Worm (Caenorhabditis elegans) whole organism, L4 larva: ENCODE results near the gene C07A4.3.

Experiments
- F10B5.3 ChIP-seq: sonication (generic microtip); optimal IDR thresholded peaks from 2 replicates; lab custom pipeline; 2016; ENCODE audit warnings: mild to moderate bottlenecking, missing genetic modification characterization, missing compliant biosample characterization
- F37D6.2 ChIP-seq: sonication (generic microtip); optimal IDR thresholded peaks from 2 replicates; lab custom pipeline; 2016; ENCODE audit warnings: mild to moderate bottlenecking, missing genetic modification characterization, missing compliant biosample characterization
- F44E2.7 ChIP-seq: fragments of 200-800 bp; sonication (Bioruptor generic); IDR thresholded peaks from 2 replicates; pipeline ENCODE4 v2.1.2; 2022; ENCODE audit warnings: missing genetic modification characterization, missing compliant biosample characterization
- F49E8.2 ChIP-seq: sonication (generic microtip); optimal IDR thresholded peaks from 2 replicates; lab custom pipeline; 2016; ENCODE audit warnings: missing compliant biosample characterization, mild to moderate bottlenecking, missing genetic modification characterization, borderline replicate concordance
- T20F7.1 ChIP-seq: fragments of 200-800 bp; sonication (Bioruptor generic); optimal IDR thresholded peaks from 2 replicates; lab custom pipeline; 2018; ENCODE audit warnings: mild to moderate bottlenecking, missing genetic modification characterization, missing compliant biosample characterization
- T26A8.4 ChIP-seq: fragments of 200-800 bp; sonication (Bioruptor generic); IDR thresholded peaks from 2 replicates; pipeline ENCODE4 v1.3.6; 2022; ENCODE audit warnings: missing genetic modification characterization, missing compliant biosample characterization
- Y48G9A.11 ChIP-seq: fragments of 200-800 bp; sonication (Bioruptor generic); IDR thresholded peaks from 2 replicates; pipeline ENCODE4 v1.3.6; 2022; ENCODE audit warnings: missing genetic modification reagents, missing genetic modification characterization, missing compliant biosample characterization
- ZK546.5 ChIP-seq, 2 experiments: sonication (generic microtip); optimal IDR thresholded peaks; 2 replicates each; lab custom pipeline; 2017; ENCODE audit warnings: missing biosample characterization in 2 of 2, missing genetic modification characterization in 2 of 2
- cey-2 ChIP-seq: sonication (generic microtip); optimal IDR thresholded peaks from 3 replicates; lab custom pipeline; 2017; ENCODE audit warnings: missing genetic modification characterization, mild to moderate bottlenecking, missing compliant biosample characterization, antibody characterized with exemption, borderline replicate concordance; ENCODE audit not compliant: insufficient read depth
- dmd-6 ChIP-seq: fragments of 200-800 bp; sonication (Bioruptor generic); IDR thresholded peaks from 2 replicates; pipeline ENCODE4 v1.3.6; 2022; ENCODE audit warnings: missing genetic modification reagents, missing genetic modification characterization, missing compliant biosample characterization
- dpl-1 ChIP-seq: fragments of 150-350 bp; optimal IDR thresholded peaks from 2 replicates; lab custom pipeline; 2014; ENCODE audit warnings: missing biosample characterization, missing genetic modification reagents, missing genetic modification characterization
- duxl-1 ChIP-seq: sonication (generic microtip); optimal IDR thresholded peaks from 2 replicates; lab custom pipeline; 2016; ENCODE audit warnings: mild to moderate bottlenecking, missing genetic modification characterization, moderate library complexity, missing compliant biosample characterization; ENCODE audit not compliant: poor library complexity
- dve-1 ChIP-seq: sonication (generic microtip); optimal IDR thresholded peaks from 2 replicates; lab custom pipeline; 2017; ENCODE audit warnings: antibody characterized with exemption, mild to moderate bottlenecking, missing genetic modification characterization, missing compliant biosample characterization; ENCODE audit not compliant: insufficient read depth
- fos-1 ChIP-seq: fragments of 150-350 bp; optimal IDR thresholded peaks from 2 replicates; lab custom pipeline; 2014; ENCODE audit warnings: missing biosample characterization, missing genetic modification characterization
- hif-1 ChIP-seq, 2 experiments: sonication (generic microtip); optimal IDR thresholded peaks; 2 replicates each; lab custom pipeline; 2016 to 2017; ENCODE audit warnings: missing compliant biosample characterization in 2 of 2, missing genetic modification characterization in 2 of 2, missing genetic modification reagents in 2 of 2, missing genotype in 2 of 2, mild to moderate bottlenecking in 1 of 2
- hlh-11 ChIP-seq: fragments of 200-800 bp; sonication (Bioruptor generic); optimal IDR thresholded peaks from 2 replicates; lab custom pipeline; 2018; ENCODE audit warnings: mild to moderate bottlenecking, missing genetic modification characterization, missing compliant biosample characterization
- hlh-30 ChIP-seq: sonication (generic microtip); optimal IDR thresholded peaks from 2 replicates; lab custom pipeline; 2017; ENCODE audit warnings: antibody characterized with exemption, mild to moderate bottlenecking, missing genetic modification characterization, missing compliant biosample characterization; ENCODE audit not compliant: insufficient read depth
- lin-13 ChIP-seq: fragments of 150-350 bp; optimal IDR thresholded peaks from 2 replicates; lab custom pipeline; 2014; ENCODE audit warnings: missing biosample characterization, missing genetic modification reagents, missing genetic modification characterization
- lin-38 ChIP-seq: fragments of 200-800 bp; sonication (Bioruptor generic); IDR thresholded peaks from 2 replicates; pipeline ENCODE4 v1.3.6; 2022; ENCODE audit warnings: missing genetic modification reagents, missing genetic modification characterization, missing compliant biosample characterization
- lsy-2 ChIP-seq, 2 experiments: fragments of 150-350 bp in 1 of 2; sonication (generic microtip) in 1 of 2; optimal IDR thresholded peaks; 2 replicates each; lab custom pipeline; 2014 to 2017; ENCODE audit warnings: missing biosample characterization in 2 of 2, missing genetic modification characterization in 2 of 2
- madf-9 ChIP-seq: fragments of 200-800 bp; sonication (Bioruptor generic); conservative IDR thresholded peaks from 2 replicates; pipeline ENCODE4 v1.3.6; 2022; ENCODE audit warnings: missing genetic modification reagents, missing genetic modification characterization, missing compliant biosample characterization
- mdl-1 ChIP-seq, 2 experiments: fragments of 150-350 bp in 1 of 2; sonication (generic microtip) in 1 of 2; optimal IDR thresholded peaks; 2 replicates each; lab custom pipeline; 2014 to 2017; ENCODE audit warnings: missing biosample characterization in 2 of 2, missing genetic modification characterization in 2 of 2
- mdt-29 ChIP-seq: fragments of 200-800 bp; sonication (Bioruptor generic); IDR thresholded peaks from 2 replicates; pipeline ENCODE4 v1.3.6; 2022; ENCODE audit warnings: missing genetic modification reagents, missing genetic modification characterization, missing compliant biosample characterization
- mep-1 ChIP-seq: fragments of 150-350 bp; sonication (generic microtip); optimal IDR thresholded peaks from 3 replicates; lab custom pipeline; 2014; ENCODE audit warnings: missing biosample characterization, missing genetic modification characterization
- mxl-2 ChIP-seq: fragments of 200-800 bp; sonication (Bioruptor generic); conservative IDR thresholded peaks from 2 replicates; pipeline ENCODE4 v1.3.6; 2022; ENCODE audit warnings: missing genetic modification reagents, missing genetic modification characterization, missing compliant biosample characterization
- mxl-3 ChIP-seq: fragments of 200-800 bp; sonication (Bioruptor generic); optimal IDR thresholded peaks from 2 replicates; lab custom pipeline; 2018; ENCODE audit warnings: mild to moderate bottlenecking, missing genetic modification characterization, missing compliant biosample characterization
- nhr-11 ChIP-seq: fragments of 150-350 bp; optimal IDR thresholded peaks from 2 replicates; lab custom pipeline; 2014; ENCODE audit warnings: missing biosample characterization, missing genetic modification characterization
- nhr-111 ChIP-seq: fragments of 200-800 bp; sonication (Bioruptor generic); optimal IDR thresholded peaks from 2 replicates; lab custom pipeline; 2018; ENCODE audit warnings: mild to moderate bottlenecking, missing genetic modification characterization, missing compliant biosample characterization
- nhr-28 ChIP-seq: fragments of 150-350 bp; optimal IDR thresholded peaks from 2 replicates; lab custom pipeline; 2014; ENCODE audit warnings: missing biosample characterization, missing genetic modification characterization
- nhr-48 ChIP-seq: sonication (generic microtip); optimal IDR thresholded peaks from 2 replicates; lab custom pipeline; 2016; ENCODE audit warnings: mild to moderate bottlenecking, missing genetic modification characterization, missing compliant biosample characterization
- nhr-76 ChIP-seq: fragments of 150-350 bp; optimal IDR thresholded peaks from 2 replicates; lab custom pipeline; 2014; ENCODE audit warnings: missing biosample characterization, missing genetic modification characterization
- pha-4 ChIP-seq, 2 experiments: fragments of 150-350 bp in 1 of 2; fragments of 200-800 bp in 1 of 2; sonication (Bioruptor generic) in 1 of 2; IDR thresholded peaks in 1 of 2; optimal IDR thresholded peaks in 1 of 2; 2 replicates each; pipeline versions ENCODE4 v1.3.6 to Lab custom; 2014 to 2022; ENCODE audit warnings: missing genetic modification characterization in 2 of 2, missing genetic modification reagents in 2 of 2, missing biosample characterization in 1 of 2, missing compliant biosample characterization in 1 of 2
- php-3 ChIP-seq: fragments of 200-800 bp; sonication (Bioruptor generic); IDR thresholded peaks from 2 replicates; pipeline ENCODE4 v1.3.6; 2022; ENCODE audit warnings: missing genetic modification reagents, missing genetic modification characterization, missing compliant biosample characterization
- pqm-1 ChIP-seq: sonication (generic microtip); optimal IDR thresholded peaks from 2 replicates; lab custom pipeline; 2017; ENCODE audit warnings: missing biosample characterization, missing genetic modification characterization
- rbr-2 ChIP-seq: sonication (generic microtip); optimal IDR thresholded peaks from 2 replicates; lab custom pipeline; 2016; ENCODE audit warnings: missing genotype, missing genetic modification characterization, missing compliant biosample characterization
- snpc-4 ChIP-seq: fragments of 150-350 bp; optimal IDR thresholded peaks from 2 replicates; lab custom pipeline; 2014; ENCODE audit warnings: missing biosample characterization, missing genetic modification characterization
- tra-1 ChIP-seq: fragments of 200-800 bp; sonication (Bioruptor generic); IDR thresholded peaks from 2 replicates; pipeline ENCODE4 v1.3.6; 2022; ENCODE audit warnings: missing genetic modification reagents, missing genetic modification characterization, missing compliant biosample characterization
- unc-62 ChIP-seq, 3 experiments: fragments of 150-350 bp in 1 of 3; sonication (generic microtip); optimal IDR thresholded peaks in 2 of 3; peaks in 1 of 3; 1 replicate in 1 of 3; 2 replicates in 2 of 3; lab custom pipeline; 2014 to 2017; ENCODE audit warnings: missing biosample characterization in 3 of 3, missing genetic modification characterization in 3 of 3, missing genetic modification reagents in 3 of 3, missing genotype in 1 of 3
- vab-7 ChIP-seq: fragments of 200-800 bp; sonication (Bioruptor generic); IDR thresholded peaks from 2 replicates; pipeline ENCODE4 v1.3.6; 2022; ENCODE audit warnings: missing genetic modification reagents, missing genetic modification characterization, missing compliant biosample characterization
- zag-1 ChIP-seq: fragments of 150-350 bp; optimal IDR thresholded peaks from 2 replicates; lab custom pipeline; 2014; ENCODE audit warnings: missing biosample characterization, missing genetic modification characterization
- zfp-3 ChIP-seq: fragments of 200-800 bp; sonication (Bioruptor generic); conservative IDR thresholded peaks from 2 replicates; pipeline ENCODE4 v1.3.6; 2022; ENCODE audit warnings: missing genetic modification reagents, missing genetic modification characterization, missing compliant biosample characterization
- zip-11 ChIP-seq: fragments of 200-800 bp; sonication (Bioruptor generic); IDR thresholded peaks from 2 replicates; pipeline ENCODE4 v1.3.6; 2022; ENCODE audit warnings: missing genetic modification characterization, missing compliant biosample characterization
- ztf-11 ChIP-seq: fragments of 150-350 bp; optimal IDR thresholded peaks from 2 replicates; lab custom pipeline; 2014; ENCODE audit warnings: missing biosample characterization, missing genetic modification characterization

C07A4.3 gene

ce11 chrX:10194327-10195096 lies 19.7 kb downstream of the C07A4.3 start, which contains the start of gene myrf-2:
Gene myrf-2 (minus strand): TSS chrX:10194377.
- TF ChIP-seq lin-13 (GFP tag; lab: Kevin White, UChicago): no peak
- TF ChIP-seq Y48G9A.11: no peak
- TF ChIP-seq cey-2 (tag; lab: Kevin White, UChicago): no peak
- peak in 1 of 2 experiments; percentile 36 for TF ChIP-seq mdl-1 (tag; optimal IDR thresholded peaks at IDR 0.05; lab: Kevin White, UChicago)
- peak in 1 of 2 experiments; percentile 52 for TF ChIP-seq unc-62 (GFP tag; optimal IDR thresholded peaks at IDR 0.05 in 1 of 2; lab: Kevin White, UChicago)
- no peak for TF ChIP-seq unc-62 (tag; optimal IDR thresholded peaks at IDR 0.05; lab: Kevin White, UChicago)
- peak; percentile 58 for TF ChIP-seq mxl-3 (GFP tag; lab: Kevin White, UChicago)
- TF ChIP-seq nhr-48 (tag; lab: Kevin White, UChicago): peak; percentile 20
- peak; percentile 48 for TF ChIP-seq nhr-28 (tag; lab: Kevin White, UChicago)
- TF ChIP-seq mep-1 (tag; lab: Kevin White, UChicago): peak; percentile 9
- peak; percentile 58 for TF ChIP-seq hlh-11 (tag; lab: Kevin White, UChicago)

DNA sequence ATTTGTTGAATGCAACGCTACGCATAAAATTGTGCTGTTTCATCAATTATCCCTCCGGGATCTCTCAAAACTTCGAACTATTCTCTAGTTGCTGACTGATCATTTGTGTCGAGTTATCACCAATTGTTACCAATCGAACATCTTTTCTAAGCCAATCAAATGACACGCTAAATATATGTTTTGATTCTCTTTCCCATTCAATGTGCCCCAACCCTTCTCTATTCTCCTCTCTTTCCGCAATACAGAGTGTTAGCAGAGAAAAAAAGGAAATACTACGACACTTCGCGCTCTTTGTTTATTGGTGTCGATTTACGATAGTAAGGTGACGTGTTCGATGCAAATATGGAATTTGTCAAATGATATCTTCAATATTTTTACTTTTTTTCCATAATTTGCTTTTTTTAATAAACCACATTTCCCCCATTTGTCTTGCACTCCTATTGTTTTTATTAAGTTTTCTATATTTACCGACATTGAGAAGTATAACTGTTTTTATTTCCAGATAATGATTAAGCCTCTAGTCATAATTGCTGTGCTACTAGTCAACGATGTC lies 22.5 kb downstream of the C07A4.3 start, which contains the start of gene nucb-1:
Gene nucb-1, plus strand, starts transcription at position 503 of the 553 bp plus-strand sequence.
- peak; percentile 33; the same call in 1 of the 2 replicates for TF ChIP-seq dmd-6 (GFP tag; lab: Robert Waterston, UW)
- TF ChIP-seq lin-38 (GFP tag; lab: Robert Waterston, UW): no peak
- TF ChIP-seq pqm-1 (tag; lab: Kevin White, UChicago): no peak
- TF ChIP-seq F37D6.2 (tag; lab: Kevin White, UChicago): no peak
- no peak for TF ChIP-seq F10B5.3
- TF ChIP-seq zag-1 (tag; lab: Kevin White, UChicago): no peak
- no peak for TF ChIP-seq snpc-4 (tag; lab: Kevin White, UChicago)
- no peak for TF ChIP-seq zfp-3 (GFP tag; lab: Robert Waterston, UW)
- TF ChIP-seq ZK546.5 (tag; optimal IDR thresholded peaks at IDR 0.05; lab: Kevin White, UChicago): no peak
- TF ChIP-seq ztf-11 (tag; lab: Kevin White, UChicago): no peak
- no peak for TF ChIP-seq fos-1 (tag; lab: Kevin White, UChicago)
- no peak for TF ChIP-seq F44E2.7
- TF ChIP-seq mxl-2 (GFP tag; lab: Robert Waterston, UW): no peak
- no peak for TF ChIP-seq vab-7 (GFP tag; lab: Robert Waterston, UW)
- TF ChIP-seq tra-1 (GFP tag; lab: Robert Waterston, UW): no peak
- peak; percentile 72 for TF ChIP-seq nhr-11 (tag; lab: Kevin White, UChicago)
- TF ChIP-seq zip-11 (GFP tag; lab: Robert Waterston, UW): no peak
- TF ChIP-seq nhr-28 (tag; lab: Kevin White, UChicago): peak; percentile 78
- TF ChIP-seq php-3: no peak
- peak; percentile 98 for TF ChIP-seq T20F7.1 (GFP tag; lab: Kevin White, UChicago)
- TF ChIP-seq mep-1 (tag; lab: Kevin White, UChicago): peak; percentile 90
- TF ChIP-seq dve-1 (tag; lab: Kevin White, UChicago): peak; percentile 79
- TF ChIP-seq nhr-48 (tag; lab: Kevin White, UChicago): no peak
- TF ChIP-seq madf-9 (GFP tag; lab: Robert Waterston, UW): no peak
- peak; percentile 28 for TF ChIP-seq duxl-1 (tag; lab: Kevin White, UChicago)
- TF ChIP-seq rbr-2 (tag; lab: Kevin White, UChicago): peak; percentile 65
- no peak for TF ChIP-seq nhr-111 (GFP tag; lab: Kevin White, UChicago)
- peak; percentile 78 for TF ChIP-seq hlh-30
- no peak for TF ChIP-seq mdt-29 (GFP tag; lab: Robert Waterston, UW)
- peak; percentile 15 to 90 for TF ChIP-seq lsy-2 (tag; optimal IDR thresholded peaks at IDR 0.05; lab: Kevin White, UChicago)
- TF ChIP-seq nhr-76 (tag; lab: Kevin White, UChicago): no peak
- peak in 1 of 2 experiments; percentile 88 for TF ChIP-seq unc-62 (GFP tag; optimal IDR thresholded peaks at IDR 0.05 in 1 of 2; lab: Kevin White, UChicago)
- no peak for TF ChIP-seq unc-62 (tag; optimal IDR thresholded peaks at IDR 0.05; lab: Kevin White, UChicago)
- TF ChIP-seq hif-1 (tag; optimal IDR thresholded peaks at IDR 0.05; lab: Kevin White, UChicago): peak in 1 of 2 experiments; percentile 37
- no peak for TF ChIP-seq cey-2 (tag; lab: Kevin White, UChicago)
- peak; percentile 39; the same call in 1 of the 2 replicates for TF ChIP-seq T26A8.4 (GFP tag; lab: Robert Waterston, UW)
- TF ChIP-seq pha-4 (GFP tag; IDR thresholded peaks at IDR 0.05; lab: Robert Waterston, UW): no peak
- TF ChIP-seq pha-4 (tag; optimal IDR thresholded peaks at IDR 0.05; lab: Kevin White, UChicago): peak; percentile 66
- no peak for TF ChIP-seq F49E8.2 (tag; lab: Kevin White, UChicago)
- peak; percentile 41 for TF ChIP-seq dpl-1 (GFP tag; lab: Kevin White, UChicago)
